Worm (Caenorhabditis elegans) whole organism, L1 larva: Measurements from ENCODE around the gene aqp-3.

Source experiments
- efl-1 ChIP-seq, 4 experiments: fragments of 150-350 bp; optimal IDR thresholded peaks in 3 of 4; peaks in 1 of 4; 1 replicate in 1 of 4; 2 replicates in 3 of 4; lab custom pipeline; 2014; ENCODE audit warnings: missing biosample characterization in 2 of 4, missing genetic modification characterization in 2 of 4, missing genetic modification reagents in 2 of 4
- nhr-11 ChIP-seq: fragments of 150-350 bp; optimal IDR thresholded peaks from 2 replicates; lab custom pipeline; 2014; ENCODE audit warnings: missing biosample characterization, missing genetic modification characterization
- rnt-1 ChIP-seq: sonication (generic microtip); optimal IDR thresholded peaks from 2 replicates; lab custom pipeline; 2016; ENCODE audit warnings: mild to moderate bottlenecking, missing genetic modification characterization, moderate library complexity, missing compliant biosample characterization

DNA sequence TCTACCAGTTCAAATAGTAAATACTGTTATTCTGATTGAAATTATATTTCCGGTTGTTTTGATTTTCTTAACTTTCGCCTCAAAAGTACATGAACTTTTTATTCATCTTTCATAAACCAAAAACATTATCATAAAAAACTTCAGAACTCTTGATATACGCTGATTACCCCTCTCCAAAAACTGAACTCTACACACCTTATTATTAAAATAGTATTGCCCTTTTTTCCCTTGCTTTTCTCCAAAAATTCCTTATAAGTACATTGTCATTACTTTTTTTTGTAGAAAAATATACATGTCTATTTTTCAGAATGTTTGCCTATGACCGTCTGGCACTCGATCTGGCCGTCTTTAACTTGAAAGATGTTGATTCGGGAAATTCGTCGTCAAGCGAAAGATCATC is 15.5 kb upstream of the aqp-3 start, which contains the start of gene Y43E12A.2:
- TF ChIP-seq nhr-11 (no peak), efl-1 (optimal IDR thresholded peaks at IDR 0.05; lab: Kevin White, UChicago) (no peak), efl-1 (GFP tag; optimal IDR thresholded peaks at IDR 0.05 in 1 of 2; lab: Kevin White, UChicago) (no peak), rnt-1 (tag; lab: Kevin White, UChicago) (no peak)
